Worm (Caenorhabditis elegans): ENCODE measurements around the gene abu-12.

The abu-12 gene

DNA sequence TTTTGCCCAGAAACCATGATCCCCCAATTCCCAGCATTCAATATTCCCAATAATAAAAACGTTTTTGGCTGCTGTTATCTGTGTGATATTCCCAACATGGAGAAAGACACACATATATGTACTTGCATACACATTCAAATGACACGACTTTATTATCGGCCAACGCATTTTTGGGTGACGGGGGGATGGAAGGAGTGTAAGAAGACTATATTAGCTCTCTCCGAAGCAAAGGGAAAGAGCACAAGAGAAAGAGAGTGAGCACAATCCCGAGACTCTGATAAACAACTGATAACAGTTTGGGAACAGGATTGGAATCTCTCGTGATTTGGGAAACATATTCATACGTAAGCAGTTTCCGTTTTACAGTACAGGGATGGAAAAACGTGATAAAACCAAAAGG lies 17.0 kb downstream of the abu-12 start (continued):
- TF ChIP-seq unc-62 (GFP tag; optimal IDR thresholded peaks at IDR 0.05 in 1 of 2) (peak in 1 of 2 experiments; percentile 92), unc-62 (tag; optimal IDR thresholded peaks at IDR 0.05) (no peak), dve-1 (tag; optimal IDR thresholded peaks at IDR 0.05; ENCODE audit: insufficient read depth) (no peak), duxl-1 (tag; optimal IDR thresholded peaks at IDR 0.05; ENCODE audit: poor library complexity) (no peak), lin-1 (GFP tag; IDR thresholded peaks at IDR 0.05) (peak; percentile 67), tra-1 (GFP tag; IDR thresholded peaks at IDR 0.05) (no peak), unc-39 (tag; optimal IDR thresholded peaks at IDR 0.05) (no peak), fkh-10 (GFP tag; optimal IDR thresholded peaks at IDR 0.05) (no peak), lin-38 (GFP tag; IDR thresholded peaks at IDR 0.05) (no peak), lin-29 (GFP tag; IDR thresholded peaks at IDR 0.05) (no peak), rbr-2 (tag; optimal IDR thresholded peaks at IDR 0.05) (no peak), zfp-3 (GFP tag; conservative IDR thresholded peaks at IDR 0.05) (0 out of 2 replicates have a peak, but pooled peaks have one; percentile 57), sdz-12 (GFP tag; optimal IDR thresholded peaks at IDR 0.05) (no peak), lim-7 (GFP tag; IDR thresholded peaks at IDR 0.05) (no peak), hlh-11 (tag; optimal IDR thresholded peaks at IDR 0.05) (peak; percentile 91), dmd-8 (GFP tag; IDR thresholded peaks at IDR 0.05) (no peak), D1046.2 (GFP tag; IDR thresholded peaks at IDR 0.05) (no peak), mep-1 (tag; optimal IDR thresholded peaks at IDR 0.05) (peak; percentile 66), mdt-29 (GFP tag; IDR thresholded peaks at IDR 0.05) (no peak; the same call in 1 of the 2 replicates)

DNA sequence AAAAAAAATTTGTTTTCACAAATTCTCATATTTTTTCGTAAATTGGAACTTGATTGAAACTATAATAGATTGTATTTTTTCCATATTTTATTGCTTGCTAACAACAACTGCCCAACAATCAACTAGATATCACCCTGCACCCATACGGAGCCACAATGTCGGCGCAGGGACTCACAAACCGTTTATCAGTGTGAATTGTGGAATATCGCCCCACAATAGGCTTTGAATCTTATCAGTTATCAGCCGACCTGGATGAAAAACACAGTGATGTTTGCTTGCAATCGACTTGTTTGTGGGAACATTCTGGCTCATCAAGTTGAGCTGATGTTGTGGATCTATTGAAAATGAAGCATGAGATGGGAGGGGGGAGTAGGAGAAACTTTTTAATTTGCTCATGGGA lies 18.4 kb downstream of the abu-12 start:
- TF ChIP-seq Y5F2A.4 (GFP tag; optimal IDR thresholded peaks at IDR 0.05) (no peak), dmd-6 (GFP tag; IDR thresholded peaks at IDR 0.05) (peak; percentile 29; the same call in 1 of the 2 replicates), aly-2 (tag; optimal IDR thresholded peaks at IDR 0.05) (no peak), daf-16 (GFP tag; optimal IDR thresholded peaks at IDR 0.05) (no peak), daf-16 (tag; optimal IDR thresholded peaks at IDR 0.05) (peak; percentile 91), hlh-30 (tag; optimal IDR thresholded peaks at IDR 0.05; ENCODE audit: insufficient read depth) (no peak), attf-4 (tag; optimal IDR thresholded peaks at IDR 0.05) (no peak), hlh-11 (tag; optimal IDR thresholded peaks at IDR 0.05) (peak; percentile 51), ceh-82 (tag; optimal IDR thresholded peaks at IDR 0.05) (no peak), lin-13 (GFP tag; optimal IDR thresholded peaks at IDR 0.05) (no peak), vab-7 (GFP tag; IDR thresholded peaks at IDR 0.05) (no peak), jun-1 (tag; optimal IDR thresholded peaks at IDR 0.05) (no peak), dmd-9 (GFP tag; IDR thresholded peaks at IDR 0.05) (no peak), mxl-2 (GFP tag; conservative IDR thresholded peaks at IDR 0.05) (no peak), spr-1 (tag; optimal IDR thresholded peaks at IDR 0.05) (no peak), ceh-44 (GFP tag; IDR thresholded peaks at IDR 0.05) (no peak), nhr-10 (tag; optimal IDR thresholded peaks at IDR 0.05) (no peak), nhr-77 (tag; optimal IDR thresholded peaks at IDR 0.05) (no peak), ZK546.5 (tag; optimal IDR thresholded peaks at IDR 0.05) (no peak), madf-9 (GFP tag; conservative IDR thresholded peaks at IDR 0.05) (no peak), nhr-48 (tag; optimal IDR thresholded peaks at IDR 0.05) (peak; percentile 3), aha-1 (tag) (peak; percentile 54)

DNA sequence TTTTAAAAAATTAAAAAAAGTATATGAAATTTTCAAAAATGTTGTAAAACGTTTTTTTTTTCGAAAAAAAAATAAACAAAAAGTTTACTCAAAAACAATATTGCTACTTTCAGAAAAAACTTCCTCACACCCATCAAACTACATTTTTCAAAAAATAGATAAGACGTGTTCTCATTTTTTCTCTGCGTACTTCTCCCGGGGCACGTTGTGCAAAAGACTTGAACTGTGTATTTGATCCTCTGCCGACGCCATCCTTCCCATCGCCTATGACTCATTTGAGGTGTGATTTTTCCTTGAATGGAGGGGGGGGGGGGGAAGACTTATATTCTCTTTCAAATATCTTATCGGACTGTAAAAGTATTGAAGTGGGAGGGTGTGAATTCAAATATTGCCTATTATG lies 19.0 kb downstream of the abu-12 start:
- TF ChIP-seq vab-7 (GFP tag; IDR thresholded peaks at IDR 0.05) (no peak), pqm-1 (tag; optimal IDR thresholded peaks at IDR 0.05) (peak; percentile 2), lin-13 (GFP tag; optimal IDR thresholded peaks at IDR 0.05) (no peak), F49E8.2 (tag; optimal IDR thresholded peaks at IDR 0.05; ENCODE audit: borderline replicate concordance) (no peak), R02D3.7 (tag; optimal IDR thresholded peaks at IDR 0.05) (no peak), attf-4 (tag; optimal IDR thresholded peaks at IDR 0.05) (no peak), lin-29 (GFP tag; IDR thresholded peaks at IDR 0.05) (no peak), dmd-8 (GFP tag; IDR thresholded peaks at IDR 0.05) (no peak), snpc-4 (tag; optimal IDR thresholded peaks at IDR 0.05) (no peak), mes-2 (tag; optimal IDR thresholded peaks at IDR 0.05; ENCODE audit: poor library complexity, severe bottlenecking) (no peak), sdz-12 (GFP tag; optimal IDR thresholded peaks at IDR 0.05) (no peak), duxl-1 (tag; optimal IDR thresholded peaks at IDR 0.05; ENCODE audit: poor library complexity) (no peak), ceh-28 (tag; optimal IDR thresholded peaks at IDR 0.05) (no peak), ztf-7 (tag; optimal IDR thresholded peaks at IDR 0.05) (no peak), dmd-6 (GFP tag; IDR thresholded peaks at IDR 0.05) (peak; percentile 24; the same call in 1 of the 2 replicates), dpl-1 (GFP tag; optimal IDR thresholded peaks at IDR 0.05) (no peak), unc-62 (GFP tag; optimal IDR thresholded peaks at IDR 0.05 in 1 of 2) (peak in 1 of 2 experiments; percentile 14), unc-62 (tag; optimal IDR thresholded peaks at IDR 0.05) (no peak), saeg-2 (GFP tag; IDR thresholded peaks at IDR 0.05) (no peak), ceh-20 (GFP tag; IDR thresholded peaks at IDR 0.05) (no peak), unc-39 (tag; optimal IDR thresholded peaks at IDR 0.05) (no peak), nhr-10 (tag; optimal IDR thresholded peaks at IDR 0.05) (no peak)

Measured in whole organism, L4 larva.